Fruit fly (Drosophila melanogaster): Measurements from ENCODE around the gene CG5676.

Gene CG5676

dm6 chr2L:10299077-10299809, 43.6 kb upstream of the CG5676 start (continued):
- TF ChIP-seq H15 (GFP tag; IDR thresholded peaks at IDR 0.05) (no peak), fd3F (GFP tag; optimal IDR thresholded peaks at IDR 0.05) (no peak), Six4 (GFP tag; optimal IDR thresholded peaks at IDR 0.05) (no peak), CG2120 (GFP tag; optimal IDR thresholded peaks at IDR 0.05) (peak; percentile 0), CG4854 (GFP tag; optimal IDR thresholded peaks at IDR 0.05) (no peak), CG9727 (GFP tag; optimal IDR thresholded peaks at IDR 0.05) (no peak), CG4328 (GFP tag; optimal IDR thresholded peaks at IDR 0.05) (no peak), CG7271 (tag; optimal IDR thresholded peaks at IDR 0.05) (no peak), Max (GFP tag; optimal IDR thresholded peaks at IDR 0.05) (peak; percentile 37), CG13424 (tag; optimal IDR thresholded peaks at IDR 0.05) (peak; percentile 13), CG3838 (GFP tag; optimal IDR thresholded peaks at IDR 0.05) (no peak), tup (GFP tag; optimal IDR thresholded peaks at IDR 0.05) (no peak), abd-A (tag; optimal IDR thresholded peaks at IDR 0.05) (no peak), trh (GFP tag; optimal IDR thresholded peaks at IDR 0.05) (no peak), tin (GFP tag; optimal IDR thresholded peaks at IDR 0.05) (no peak), cas (GFP tag; IDR thresholded peaks at IDR 0.05) (no peak), Ets97D (GFP tag; optimal IDR thresholded peaks at IDR 0.05) (no peak), CG2875 (GFP tag; optimal IDR thresholded peaks at IDR 0.05) (no peak), Oli (tag; optimal IDR thresholded peaks at IDR 0.05) (peak; percentile 17), tx (GFP tag; optimal IDR thresholded peaks at IDR 0.05) (no peak), Fer2 (tag; optimal IDR thresholded peaks at IDR 0.05) (no peak), CG9932 (GFP tag; IDR thresholded peaks at IDR 0.05) (no peak), Ets65A (GFP tag) (no peak), sens-2 (GFP tag; IDR thresholded peaks at IDR 0.05) (no peak), CG11560 (tag; IDR thresholded peaks at IDR 0.05) (no peak), CG7987 (GFP tag; optimal IDR thresholded peaks at IDR 0.05) (no peak), CG10274 (GFP tag; optimal IDR thresholded peaks at IDR 0.05) (no peak), pnt (GFP tag; optimal IDR thresholded peaks at IDR 0.05) (no peak), CG6272 (GFP tag; IDR thresholded peaks at IDR 0.05) (no peak), CG9215 (GFP tag; IDR thresholded peaks at IDR 0.05) (no peak), bcd (GFP tag; optimal IDR thresholded peaks at IDR 0.05) (no peak), CG10366 (GFP tag; IDR thresholded peaks at IDR 0.05) (no peak), kah (GFP tag; optimal IDR thresholded peaks at IDR 0.05) (no peak), ERR (GFP tag; optimal IDR thresholded peaks at IDR 0.05) (no peak), CG3847 (GFP tag; IDR thresholded peaks at IDR 0.05) (no peak), pzg (GFP tag; optimal IDR thresholded peaks at IDR 0.05) (no peak), tap (tag; optimal IDR thresholded peaks at IDR 0.05) (peak; percentile 6), MESR4 (GFP tag; optimal IDR thresholded peaks at IDR 0.05) (peak; percentile 70), CG31224 (GFP tag; IDR thresholded peaks at IDR 0.05) (no peak), zen (tag; optimal IDR thresholded peaks at IDR 0.05) (no peak), h (optimal IDR thresholded peaks at IDR 0.05) (no peak), grau (tag; optimal IDR thresholded peaks at IDR 0.05) (peak; percentile 36), ind (GFP tag; optimal IDR thresholded peaks at IDR 0.05) (no peak), Bgb (GFP tag; IDR thresholded peaks at IDR 0.05; ENCODE audit: partially characterized antibody) (no peak), gem (tag; optimal IDR thresholded peaks at IDR 0.05) (peak; percentile 62), eyg (GFP tag; optimal IDR thresholded peaks at IDR 0.05) (no peak), unc-4 (GFP tag; IDR thresholded peaks at IDR 0.05; ENCODE audit: partially characterized antibody) (no peak), sd (tag; optimal IDR thresholded peaks at IDR 0.05) (no peak), CG2199 (GFP tag; IDR thresholded peaks at IDR 0.05) (no peak), CG18619 (GFP tag; optimal IDR thresholded peaks at IDR 0.05) (no peak), CG3065 (GFP tag; optimal IDR thresholded peaks at IDR 0.05) (no peak)

Data from whole organism, embryonic.